Worm (Caenorhabditis elegans) whole organism, midembryonic: ENCODE results near the gene mpst-4.

ENCODE experiments used
- T22C8.4 ChIP-seq: fragments of 200-800 bp; sonication (Bioruptor generic); IDR thresholded peaks from 2 replicates; pipeline ENCODE4 v1.3.6; 2022; ENCODE audit warnings: missing genetic modification characterization, missing compliant biosample characterization
- ref-1 ChIP-seq: fragments of 200-800 bp; sonication (Bioruptor generic); conservative IDR thresholded peaks from 2 replicates; pipeline ENCODE4 v1.3.6; 2022; ENCODE audit warnings: missing genetic modification reagents, missing genetic modification characterization, missing compliant biosample characterization
- tab-1 ChIP-seq: fragments of 200-800 bp; sonication (Bioruptor generic); IDR thresholded peaks from 2 replicates; pipeline ENCODE4 v1.3.6; 2022; ENCODE audit warnings: missing genetic modification characterization, missing compliant biosample characterization

DNA sequence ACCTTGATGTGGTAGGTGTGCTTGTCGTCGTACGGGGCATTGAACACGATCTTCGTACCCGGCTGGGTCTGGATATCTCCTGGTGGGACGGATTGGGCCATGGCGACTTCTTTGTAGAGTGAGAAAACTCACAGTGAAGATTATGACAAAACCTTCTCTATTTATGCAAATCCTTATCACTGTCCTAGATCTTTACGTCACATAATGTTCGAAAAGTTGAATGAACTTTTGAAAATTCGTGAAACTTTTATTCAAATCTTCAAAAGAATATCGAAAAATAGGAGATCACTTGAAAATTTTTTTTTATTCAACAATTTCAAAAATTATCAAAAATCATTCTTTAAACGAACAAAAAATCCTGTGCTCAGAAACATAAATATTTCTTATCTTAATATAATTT is 29.3 kb upstream of the mpst-4 start, which contains the start of gene msp-33:
- TF ChIP-seq tab-1 (no peak), ref-1 (GFP tag; lab: Robert Waterston, UW) (no peak), T22C8.4 (GFP tag; lab: Robert Waterston, UW) (no peak)
